Fruit fly (Drosophila melanogaster): ENCODE results near the gene Inx3.

dm6 chr3R:28805164-28805563 is 54.1 kb downstream of the Inx3 start:
- no peak for TF ChIP-seq tj (GFP tag; optimal IDR thresholded peaks at IDR 0.05)
- no peak for TF ChIP-seq CG1620 (GFP tag; optimal IDR thresholded peaks at IDR 0.05)
- no peak for TF ChIP-seq CG12768 (GFP tag; optimal IDR thresholded peaks at IDR 0.05)
- no peak for TF ChIP-seq Mnt (GFP tag; optimal IDR thresholded peaks at IDR 0.05)
- TF ChIP-seq pad (GFP tag; optimal IDR thresholded peaks at IDR 0.05) = no peak
- TF ChIP-seq Crg-1 (GFP tag; optimal IDR thresholded peaks at IDR 0.05) = no peak
- no peak for TF ChIP-seq CG33017 (tag; optimal IDR thresholded peaks at IDR 0.05)
- no peak for TF ChIP-seq kay (GFP tag; ENCODE audit: borderline replicate concordance)
- TF ChIP-seq CG7045 (GFP tag; optimal IDR thresholded peaks at IDR 0.05) = no peak
- TF ChIP-seq ovo (GFP tag; optimal IDR thresholded peaks at IDR 0.05) = no peak
- TF ChIP-seq cic (GFP tag; optimal IDR thresholded peaks at IDR 0.05) = no peak
- no peak for TF ChIP-seq CG14711 (tag; optimal IDR thresholded peaks at IDR 0.05)
- TF ChIP-seq cnc (optimal IDR thresholded peaks at IDR 0.05) = no peak
